Worm (Caenorhabditis elegans) whole organism, L2 larva: ENCODE measurements around the gene hach-1.

Experiments used
- C34F6.9 ChIP-seq: fragments of 150-350 bp; optimal IDR thresholded peaks from 2 replicates; lab custom pipeline; 2014; ENCODE audit warnings: missing biosample characterization, missing genetic modification characterization
- F13H6.1 ChIP-seq: sonication (generic microtip); optimal IDR thresholded peaks from 2 replicates; lab custom pipeline; 2016; ENCODE audit warnings: missing genetic modification characterization, missing compliant biosample characterization
- alr-1 ChIP-seq: fragments of 150-350 bp; optimal IDR thresholded peaks from 2 replicates; lab custom pipeline; 2014; ENCODE audit warnings: missing biosample characterization, missing genetic modification characterization
- aly-2 ChIP-seq: fragments of 150-350 bp; optimal IDR thresholded peaks from 2 replicates; lab custom pipeline; 2014; ENCODE audit warnings: missing biosample characterization, missing genetic modification characterization
- ama-1 ChIP-seq: fragments of 150-350 bp; optimal IDR thresholded peaks from 2 replicates; lab custom pipeline; 2018; ENCODE audit warnings: inconsistent platforms
- blmp-1 ChIP-seq: sonication (generic microtip); optimal IDR thresholded peaks from 2 replicates; lab custom pipeline; 2017; ENCODE audit warnings: missing genetic modification characterization, mild to moderate bottlenecking, missing compliant biosample characterization, antibody characterized with exemption, moderate library complexity; ENCODE audit not compliant: insufficient read depth
- ceh-16 ChIP-seq: fragments of 150-350 bp; optimal IDR thresholded peaks from 2 replicates; lab custom pipeline; 2014; ENCODE audit warnings: missing biosample characterization, missing genetic modification characterization
- crh-2 ChIP-seq: sonication (generic microtip); optimal IDR thresholded peaks from 2 replicates; lab custom pipeline; 2017; ENCODE audit warnings: missing biosample characterization, missing genetic modification characterization
- dmd-4 ChIP-seq: sonication (generic microtip); optimal IDR thresholded peaks from 2 replicates; lab custom pipeline; 2017; ENCODE audit warnings: missing biosample characterization, missing genetic modification characterization
- egl-27 ChIP-seq: sonication (generic microtip); optimal IDR thresholded peaks from 3 replicates; lab custom pipeline; 2017; ENCODE audit warnings: missing biosample characterization, missing genetic modification reagents, missing genetic modification characterization
- elt-3 ChIP-seq: sonication (generic microtip); optimal IDR thresholded peaks from 2 replicates; lab custom pipeline; 2017; ENCODE audit warnings: missing biosample characterization, missing genetic modification characterization
- fos-1 ChIP-seq: fragments of 150-350 bp; optimal IDR thresholded peaks from 2 replicates; lab custom pipeline; 2014; ENCODE audit warnings: missing biosample characterization, missing genetic modification characterization
- gmeb-1 ChIP-seq: fragments of 150-350 bp; optimal IDR thresholded peaks from 2 replicates; lab custom pipeline; 2014; ENCODE audit warnings: missing biosample characterization, missing genetic modification characterization
- lin-11 ChIP-seq: fragments of 150-350 bp; sonication (generic microtip); optimal IDR thresholded peaks from 2 replicates; lab custom pipeline; 2014; ENCODE audit warnings: missing biosample characterization, missing genetic modification characterization, inconsistent platforms, mixed read lengths
- lin-13 ChIP-seq: fragments of 150-350 bp; optimal IDR thresholded peaks from 2 replicates; lab custom pipeline; 2014; ENCODE audit warnings: missing biosample characterization, missing genetic modification reagents, missing genetic modification characterization
- lin-39 ChIP-seq: fragments of 150-350 bp; optimal IDR thresholded peaks from 2 replicates; lab custom pipeline; 2014; ENCODE audit warnings: missing biosample characterization, missing genetic modification reagents, missing genetic modification characterization
- lsy-2 ChIP-seq, 2 experiments: fragments of 150-350 bp in 1 of 2; sonication (generic microtip) in 1 of 2; optimal IDR thresholded peaks; 2 replicates each; lab custom pipeline; 2014 to 2017; ENCODE audit warnings: missing biosample characterization in 2 of 2, missing genetic modification characterization in 2 of 2
- mab-5 ChIP-seq: fragments of 150-350 bp; optimal IDR thresholded peaks from 2 replicates; lab custom pipeline; 2014; ENCODE audit warnings: missing biosample characterization, missing genetic modification characterization
- mbf-1 ChIP-seq: sonication (generic microtip); optimal IDR thresholded peaks from 2 replicates; lab custom pipeline; 2017; ENCODE audit warnings: missing biosample characterization, missing genetic modification characterization
- nhr-10 ChIP-seq: sonication (generic microtip); optimal IDR thresholded peaks from 2 replicates; lab custom pipeline; 2017; ENCODE audit warnings: missing biosample characterization, missing genetic modification characterization
- nhr-11 ChIP-seq: fragments of 150-350 bp; optimal IDR thresholded peaks from 2 replicates; lab custom pipeline; 2014; ENCODE audit warnings: missing biosample characterization, missing genetic modification characterization
- nhr-129 ChIP-seq: fragments of 150-350 bp; optimal IDR thresholded peaks from 2 replicates; lab custom pipeline; 2014; ENCODE audit warnings: missing biosample characterization, missing genetic modification characterization
- nhr-237 ChIP-seq: fragments of 150-350 bp; optimal IDR thresholded peaks from 2 replicates; lab custom pipeline; 2014; ENCODE audit warnings: missing biosample characterization, missing genetic modification characterization
- nhr-25 ChIP-seq: fragments of 150-350 bp; sonication (generic microtip); optimal IDR thresholded peaks from 3 replicates; lab custom pipeline; 2014; ENCODE audit warnings: missing biosample characterization, missing genetic modification characterization
- nhr-6 ChIP-seq: fragments of 150-350 bp; optimal IDR thresholded peaks from 2 replicates; lab custom pipeline; 2014; ENCODE audit warnings: missing biosample characterization, missing genetic modification characterization
- nhr-77 ChIP-seq: fragments of 150-350 bp; optimal IDR thresholded peaks from 2 replicates; lab custom pipeline; 2014; ENCODE audit warnings: missing biosample characterization, missing genetic modification characterization
- sem-4 ChIP-seq: fragments of 150-350 bp; optimal IDR thresholded peaks from 2 replicates; lab custom pipeline; 2014; ENCODE audit warnings: missing biosample characterization, missing genetic modification reagents, missing genetic modification characterization
- skn-1 ChIP-seq: sonication (generic microtip); optimal IDR thresholded peaks from 2 replicates; lab custom pipeline; 2017; ENCODE audit warnings: missing biosample characterization, missing genetic modification characterization
- sma-3 ChIP-seq: sonication (generic microtip); optimal IDR thresholded peaks from 2 replicates; lab custom pipeline; 2016; ENCODE audit warnings: missing genetic modification reagents, missing genetic modification characterization, missing compliant biosample characterization
- snpc-4 ChIP-seq: fragments of 150-350 bp; optimal IDR thresholded peaks from 2 replicates; lab custom pipeline; 2014; ENCODE audit warnings: missing biosample characterization, missing genetic modification characterization
- unc-39 ChIP-seq: fragments of 150-350 bp; optimal IDR thresholded peaks from 2 replicates; lab custom pipeline; 2014; ENCODE audit warnings: missing biosample characterization, missing genetic modification characterization
- unc-55 ChIP-seq: fragments of 150-350 bp; sonication (generic microtip); optimal IDR thresholded peaks from 3 replicates; lab custom pipeline; 2014; ENCODE audit warnings: missing biosample characterization, missing genetic modification reagents, missing genetic modification characterization
- zag-1 ChIP-seq: fragments of 150-350 bp; optimal IDR thresholded peaks from 2 replicates; lab custom pipeline; 2014; ENCODE audit warnings: missing biosample characterization, missing genetic modification characterization
- ztf-1 ChIP-seq: fragments of 200-800 bp; sonication (Bioruptor generic); conservative IDR thresholded peaks from 2 replicates; pipeline ENCODE4 v1.3.6; 2022; ENCODE audit warnings: missing genetic modification characterization, missing compliant biosample characterization
- ztf-11 ChIP-seq: sonication (generic microtip); optimal IDR thresholded peaks from 2 replicates; lab custom pipeline; 2017; ENCODE audit warnings: missing biosample characterization, missing genetic modification characterization
- ztf-4 ChIP-seq: fragments of 150-350 bp; optimal IDR thresholded peaks from 2 replicates; lab custom pipeline; 2014; ENCODE audit warnings: missing biosample characterization, missing genetic modification characterization

hach-1 gene

ce11 chrIII:5570814-5571443 is 15.7 kb downstream of the hach-1 start:
- no peak for TF ChIP-seq ztf-11
- no peak for TF ChIP-seq ama-1 (lab: Kevin White, UChicago)
- no peak for TF ChIP-seq blmp-1 (tag; lab: Kevin White, UChicago)
- TF ChIP-seq mbf-1 (tag; lab: Kevin White, UChicago) = no peak
- no peak for TF ChIP-seq aly-2 (tag; lab: Kevin White, UChicago)
- peak; percentile 78 for TF ChIP-seq mab-5 (tag; lab: Kevin White, UChicago)
- TF ChIP-seq nhr-25 (tag; lab: Kevin White, UChicago) = no peak
- no peak for TF ChIP-seq dmd-4 (tag; lab: Kevin White, UChicago)
- TF ChIP-seq lin-13 (GFP tag; lab: Kevin White, UChicago) = no peak
- TF ChIP-seq unc-55 (GFP tag; lab: Kevin White, UChicago) = peak; percentile 90
- no peak for TF ChIP-seq C34F6.9
- TF ChIP-seq gmeb-1 (tag; lab: Kevin White, UChicago) = no peak
- no peak for TF ChIP-seq nhr-237 (tag; lab: Kevin White, UChicago)
- peak; percentile 4 for TF ChIP-seq nhr-129 (tag; lab: Kevin White, UChicago)
- no peak for TF ChIP-seq zag-1 (tag; lab: Kevin White, UChicago)
- TF ChIP-seq lsy-2 (tag; optimal IDR thresholded peaks at IDR 0.05; lab: Kevin White, UChicago) = peak in 1 of 2 experiments; percentile 15
- TF ChIP-seq lin-39 (tag; lab: Kevin White, UChicago) = no peak

ce11 chrIII:5572806-5573205 is 17.6 kb downstream of the hach-1 start:
- peak; percentile 6 for TF ChIP-seq nhr-129 (tag; lab: Kevin White, UChicago)
- peak; percentile 11 for TF ChIP-seq C34F6.9
- no peak for TF ChIP-seq lin-13 (GFP tag; lab: Kevin White, UChicago)
- no peak for TF ChIP-seq sma-3 (GFP tag; lab: Kevin White, UChicago)
- no peak for TF ChIP-seq nhr-77
- TF ChIP-seq mab-5 (tag; lab: Kevin White, UChicago) = no peak
- no peak for TF ChIP-seq crh-2 (tag; lab: Kevin White, UChicago)
- TF ChIP-seq lsy-2 (tag; optimal IDR thresholded peaks at IDR 0.05; lab: Kevin White, UChicago) = peak in 1 of 2 experiments; percentile 0
- TF ChIP-seq, all 48 proteins: peak for 3

ce11 chrIII:5573694-5574093 is 18.4 kb downstream of the hach-1 start, which contains the start of gene molo-1:
TSS of gene molo-1 (plus strand) at chrIII:5573994.
- TF ChIP-seq nhr-77 = no peak
- no peak for TF ChIP-seq lin-13 (GFP tag; lab: Kevin White, UChicago)
- no peak for TF ChIP-seq nhr-25 (tag; lab: Kevin White, UChicago)
- TF ChIP-seq sem-4 (tag; lab: Kevin White, UChicago) = no peak
- TF ChIP-seq ceh-16 (tag; lab: Kevin White, UChicago) = no peak
- TF ChIP-seq ama-1 (lab: Kevin White, UChicago) = no peak
- no peak for TF ChIP-seq skn-1
- no peak for TF ChIP-seq ztf-1
- no peak for TF ChIP-seq nhr-11
- TF ChIP-seq F13H6.1 (tag; lab: Kevin White, UChicago) = no peak
- no peak for TF ChIP-seq nhr-6 (tag; lab: Kevin White, UChicago)
- TF ChIP-seq unc-39 (tag; lab: Kevin White, UChicago) = no peak

ce11 chrIII:5581049-5581448 is 25.8 kb downstream of the hach-1 start, which contains the start of gene F56D2.5:
TSS of gene F56D2.5 (minus strand) at chrIII:5581419.
- no peak for TF ChIP-seq ztf-4
- no peak for TF ChIP-seq egl-27 (tag; lab: Kevin White, UChicago)
- no peak for TF ChIP-seq lin-11 (tag; lab: Kevin White, UChicago)
- TF ChIP-seq dmd-4 (tag; lab: Kevin White, UChicago) = no peak
- TF ChIP-seq fos-1 (tag; lab: Kevin White, UChicago) = peak; percentile 8
- TF ChIP-seq mab-5 (tag; lab: Kevin White, UChicago) = no peak
- no peak for TF ChIP-seq lin-39 (tag; lab: Kevin White, UChicago)
- TF ChIP-seq snpc-4 (tag; lab: Kevin White, UChicago) = no peak
- no peak for TF ChIP-seq nhr-6 (tag; lab: Kevin White, UChicago)
- no peak for TF ChIP-seq elt-3 (tag; lab: Kevin White, UChicago)
- TF ChIP-seq alr-1 = no peak
- peak; percentile 98 for TF ChIP-seq nhr-129 (tag; lab: Kevin White, UChicago)
- no peak for TF ChIP-seq lin-13 (GFP tag; lab: Kevin White, UChicago)
- TF ChIP-seq sma-3 (GFP tag; lab: Kevin White, UChicago) = no peak
- TF ChIP-seq crh-2 (tag; lab: Kevin White, UChicago) = no peak
- no peak for TF ChIP-seq nhr-10
